Worm (Caenorhabditis elegans): ENCODE results near the gene srw-36.

DNA sequence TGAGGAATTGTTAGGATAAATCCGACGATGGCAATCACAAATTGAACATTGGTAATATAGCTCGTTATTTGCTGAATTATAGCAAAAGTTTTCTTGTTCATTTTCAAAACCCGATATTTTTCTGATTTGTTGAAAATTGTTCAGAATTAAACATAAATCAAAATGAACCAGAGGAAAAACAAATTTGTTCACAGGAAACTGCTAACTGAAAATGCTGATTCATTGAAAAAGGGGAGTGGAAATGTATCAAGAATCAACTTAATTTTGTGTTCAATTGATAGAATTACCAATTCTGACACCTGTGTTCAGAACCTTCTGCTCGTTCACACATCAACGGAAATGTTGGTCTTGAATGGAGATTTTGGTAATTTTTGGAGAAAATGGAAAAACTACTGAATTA, 39.4 kb upstream of the srw-36 start, which contains the start of gene srw-77:
- no peak for TF ChIP-seq ekl-4 (GFP tag; IDR thresholded peaks at IDR 0.05)
- no peak for TF ChIP-seq ama-1 (optimal IDR thresholded peaks at IDR 0.05)
- TF ChIP-seq ama-1 (GFP tag; optimal IDR thresholded peaks at IDR 0.05), result no peak
- TF ChIP-seq C06A6.2 (GFP tag; conservative IDR thresholded peaks at IDR 0.05), result no peak
